Fruit fly (Drosophila melanogaster) whole organism, embryonic: Measurements from ENCODE around the gene CG7889.

Source experiments
- Bteb2 ChIP-seq: fragments of 200-800 bp; sonication (Bioruptor generic); optimal IDR thresholded peaks from 2 replicates; lab custom pipeline; 2016; ENCODE audit warnings: missing biosample characterization, missing genetic modification characterization
- CG10431 ChIP-seq: fragments of 200-800 bp; sonication (Bioruptor generic); optimal IDR thresholded peaks from 3 replicates; lab custom pipeline; 2018; ENCODE audit warnings: missing biosample characterization, mild to moderate bottlenecking, missing genetic modification characterization
- CG10565 ChIP-seq: fragments of 200-800 bp; sonication (Bioruptor generic); optimal IDR thresholded peaks from 3 replicates; lab custom pipeline; 2016; ENCODE audit warnings: missing biosample characterization, mild to moderate bottlenecking, missing genetic modification characterization
- CG11247 ChIP-seq: fragments of 200-800 bp; sonication (Bioruptor generic); IDR thresholded peaks from 2 replicates; pipeline ENCODE4 v1.3.6; 2022; ENCODE audit warnings: missing biosample characterization, missing genetic modification characterization
- CG11723 ChIP-seq: fragments of 200-800 bp; sonication (Bioruptor generic); optimal IDR thresholded peaks from 2 replicates; lab custom pipeline; 2017; ENCODE audit warnings: missing biosample characterization, mild to moderate bottlenecking, missing genetic modification characterization
- CG12659 ChIP-seq: fragments of 200-800 bp; sonication (Bioruptor generic); optimal IDR thresholded peaks from 3 replicates; lab custom pipeline; 2017; ENCODE audit warnings: mild to moderate bottlenecking, missing biosample characterization, missing genetic modification reagents, missing genetic modification characterization
- CG12942 ChIP-seq: fragments of 200-800 bp; sonication (Bioruptor generic); optimal IDR thresholded peaks from 3 replicates; lab custom pipeline; 2016; ENCODE audit warnings: missing biosample characterization, missing genetic modification characterization
- CG15269 ChIP-seq: fragments of 200-800 bp; sonication (Bioruptor generic); optimal IDR thresholded peaks from 2 replicates; lab custom pipeline; 2018; ENCODE audit warnings: missing biosample characterization, mild to moderate bottlenecking, missing genetic modification characterization, moderate library complexity
- CG17359 ChIP-seq: fragments of 200-800 bp; sonication (Bioruptor generic); optimal IDR thresholded peaks from 3 replicates; lab custom pipeline; 2018; ENCODE audit warnings: missing biosample characterization, mild to moderate bottlenecking, missing genetic modification characterization, moderate library complexity
- CG17361 ChIP-seq: fragments of 200-800 bp; sonication (Bioruptor generic); IDR thresholded peaks from 3 replicates; pipeline ENCODE4 v1.3.6; 2022; ENCODE audit warnings: missing biosample characterization, missing genetic modification characterization
- CG17385 ChIP-seq: fragments of 200-800 bp; sonication (Bioruptor generic); optimal IDR thresholded peaks from 3 replicates; lab custom pipeline; 2018; ENCODE audit warnings: missing biosample characterization, mild to moderate bottlenecking, missing genetic modification characterization
- CG17829 ChIP-seq: fragments of 200-800 bp; optimal IDR thresholded peaks from 2 replicates; lab custom pipeline; 2019; ENCODE audit warnings: missing biosample characterization, mild to moderate bottlenecking, missing genetic modification characterization, moderate library complexity
- CG2116 ChIP-seq: fragments of 200-800 bp; sonication (Bioruptor generic); optimal IDR thresholded peaks from 3 replicates; lab custom pipeline; 2018; ENCODE audit warnings: missing biosample characterization, mild to moderate bottlenecking, missing genetic modification characterization
- CG2712 ChIP-seq: fragments of 200-800 bp; optimal IDR thresholded peaks from 3 replicates; lab custom pipeline; 2019; ENCODE audit warnings: missing biosample characterization, mild to moderate bottlenecking, missing genetic modification characterization, moderate library complexity
- CG3065 ChIP-seq: fragments of 200-800 bp; sonication (Bioruptor generic); optimal IDR thresholded peaks from 2 replicates; lab custom pipeline; 2016; ENCODE audit warnings: missing biosample characterization, missing genetic modification characterization
- CG33213 ChIP-seq: fragments of 200-800 bp; sonication (Bioruptor generic); optimal IDR thresholded peaks from 3 replicates; lab custom pipeline; 2016; ENCODE audit warnings: missing biosample characterization, missing genetic modification characterization
- CG4820 ChIP-seq: fragments of 200-800 bp; sonication (Bioruptor generic); optimal IDR thresholded peaks from 3 replicates; lab custom pipeline; 2016; ENCODE audit warnings: missing biosample characterization, missing genetic modification characterization
- CG6689 ChIP-seq: fragments of 200-800 bp; sonication (Bioruptor generic); IDR thresholded peaks from 2 replicates; pipeline ENCODE4 v1.3.6; 2022; ENCODE audit warnings: missing biosample characterization, missing genetic modification characterization
- CG6813 ChIP-seq: fragments of 200-800 bp; sonication (Bioruptor generic); optimal IDR thresholded peaks from 2 replicates; lab custom pipeline; 2017; ENCODE audit warnings: missing biosample characterization, missing genetic modification characterization, mild to moderate bottlenecking, moderate library complexity, missing genetic modification reagents
- CG7963 ChIP-seq: fragments of 200-800 bp; sonication (Bioruptor generic); IDR thresholded peaks from 3 replicates; pipeline ENCODE4 v1.3.6; 2022; ENCODE audit warnings: missing biosample characterization, missing genetic modification characterization; ENCODE audit not compliant: partially characterized antibody
- CG8924 ChIP-seq: fragments of 200-800 bp; optimal IDR thresholded peaks from 3 replicates; lab custom pipeline; 2019; ENCODE audit warnings: missing biosample characterization, mild to moderate bottlenecking, missing genetic modification characterization, moderate library complexity
- CTCF ChIP-seq: fragments of 200-800 bp; sonication (Bioruptor generic); optimal IDR thresholded peaks from 2 replicates; lab custom pipeline; 2017; ENCODE audit warnings: missing biosample characterization, mild to moderate bottlenecking, missing genetic modification characterization, moderate library complexity
- D19B ChIP-seq: fragments of 200-800 bp; sonication (Bioruptor generic); optimal IDR thresholded peaks from 2 replicates; lab custom pipeline; 2017; ENCODE audit warnings: missing biosample characterization, mild to moderate bottlenecking, missing genetic modification characterization
- Drgx ChIP-seq: fragments of 200-800 bp; sonication (Bioruptor generic); IDR thresholded peaks from 2 replicates; pipeline ENCODE4 v1.3.6; 2022; ENCODE audit warnings: missing biosample characterization, missing genetic modification characterization
- Hr3 ChIP-seq: fragments of 200-800 bp; sonication (Bioruptor generic); optimal IDR thresholded peaks from 3 replicates; lab custom pipeline; 2016; ENCODE audit warnings: missing biosample characterization, missing genetic modification characterization
- Nf-YA ChIP-seq: fragments of 200-800 bp; sonication (Bioruptor generic); IDR thresholded peaks from 2 replicates; pipeline ENCODE4 v1.3.6; 2022; ENCODE audit warnings: missing biosample characterization, missing genetic modification characterization
- Oli ChIP-seq: fragments of 200-800 bp; sonication (Bioruptor generic); optimal IDR thresholded peaks from 2 replicates; lab custom pipeline; 2018; ENCODE audit warnings: missing biosample characterization, mild to moderate bottlenecking, missing genetic modification characterization, moderate library complexity
- PHDP ChIP-seq: fragments of 200-800 bp; sonication (Bioruptor generic); optimal IDR thresholded peaks from 3 replicates; lab custom pipeline; 2018; ENCODE audit warnings: missing biosample characterization, mild to moderate bottlenecking, missing genetic modification characterization, moderate library complexity
- Spps ChIP-seq: fragments of 200-800 bp; sonication (Bioruptor generic); optimal IDR thresholded peaks from 2 replicates; lab custom pipeline; 2018; ENCODE audit warnings: missing biosample characterization, mild to moderate bottlenecking, missing genetic modification characterization
- ash1 ChIP-seq: fragments of 200-800 bp; sonication (Bioruptor generic); optimal IDR thresholded peaks from 2 replicates; lab custom pipeline; 2018; ENCODE audit warnings: missing biosample characterization, mild to moderate bottlenecking, missing genetic modification characterization
- bsh ChIP-seq, 2 experiments: fragments of 200-800 bp; sonication (Bioruptor generic); optimal IDR thresholded peaks; 2 replicates each; lab custom pipeline; 2017 to 2018; ENCODE audit warnings: mild to moderate bottlenecking in 2 of 2, missing biosample characterization in 2 of 2, missing genetic modification characterization in 2 of 2, moderate library complexity in 1 of 2
- chif ChIP-seq, 2 experiments: fragments of 200-800 bp; sonication (Bioruptor generic); optimal IDR thresholded peaks; 3 replicates each; lab custom pipeline; 2016; ENCODE audit warnings: missing biosample characterization in 2 of 2, missing genetic modification characterization in 2 of 2
- dati ChIP-seq: fragments of 200-800 bp; sonication (Bioruptor generic); IDR thresholded peaks from 2 replicates; pipeline ENCODE4 v1.3.6; 2022; ENCODE audit warnings: missing biosample characterization, missing genetic modification characterization
- dmrt99B ChIP-seq: fragments of 200-800 bp; sonication (Bioruptor generic); optimal IDR thresholded peaks from 2 replicates; lab custom pipeline; 2018; ENCODE audit warnings: missing biosample characterization, mild to moderate bottlenecking, missing genetic modification characterization, moderate library complexity
- fd96Cb ChIP-seq: fragments of 200-800 bp; sonication (Bioruptor generic); optimal IDR thresholded peaks from 2 replicates; lab custom pipeline; 2018; ENCODE audit warnings: missing biosample characterization, mild to moderate bottlenecking, missing genetic modification characterization, moderate library complexity
- gro ChIP-seq: fragments of 200-800 bp; sonication (Bioruptor generic); optimal IDR thresholded peaks from 2 replicates; lab custom pipeline; 2016; ENCODE audit warnings: missing biosample characterization, missing genetic modification characterization
- insv ChIP-seq, 2 experiments: fragments of 200-800 bp; sonication (Bioruptor generic); optimal IDR thresholded peaks; 3 replicates each; lab custom pipeline; 2016 to 2018; ENCODE audit warnings: missing biosample characterization in 2 of 2, missing genetic modification characterization in 2 of 2
- jigr1 ChIP-seq: fragments of 200-800 bp; sonication (Bioruptor generic); IDR thresholded peaks from 3 replicates; pipeline ENCODE4 v1.3.6; 2022; ENCODE audit warnings: missing biosample characterization, missing genetic modification characterization
- klu ChIP-seq: fragments of 200-800 bp; sonication (Bioruptor generic); IDR thresholded peaks from 2 replicates; pipeline ENCODE4 v1.3.6; 2022; ENCODE audit warnings: missing biosample characterization, missing genetic modification characterization
- mirr ChIP-seq: fragments of 200-800 bp; sonication (Bioruptor generic); optimal IDR thresholded peaks from 3 replicates; lab custom pipeline; 2018; ENCODE audit warnings: missing biosample characterization, mild to moderate bottlenecking, missing genetic modification characterization
- phol ChIP-seq: fragments of 200-800 bp; sonication (Bioruptor generic); optimal IDR thresholded peaks from 3 replicates; lab custom pipeline; 2018; ENCODE audit warnings: missing biosample characterization, mild to moderate bottlenecking, missing genetic modification characterization, moderate library complexity
- pros ChIP-seq: fragments of 200-800 bp; sonication (Bioruptor generic); optimal IDR thresholded peaks from 3 replicates; lab custom pipeline; 2019; ENCODE audit warnings: missing biosample characterization, mild to moderate bottlenecking, missing genetic modification characterization, moderate library complexity
- psq ChIP-seq: fragments of 200-800 bp; sonication (Bioruptor generic); optimal IDR thresholded peaks from 2 replicates; lab custom pipeline; 2017; ENCODE audit warnings: missing biosample characterization, missing genetic modification characterization
- sens ChIP-seq: fragments of 200-800 bp; sonication (Bioruptor generic); peaks from one replicate; lab custom pipeline; 2016; ENCODE audit warnings: missing biosample characterization, missing genetic modification characterization
- sens-2 ChIP-seq: fragments of 200-800 bp; sonication (Bioruptor generic); IDR thresholded peaks from 2 replicates; pipeline ENCODE4 v1.3.6; 2022; ENCODE audit warnings: missing biosample characterization, missing genetic modification characterization
- sisA ChIP-seq: fragments of 200-800 bp; sonication (Bioruptor generic); IDR thresholded peaks from 2 replicates; pipeline ENCODE4 v1.3.6; 2022; ENCODE audit warnings: missing biosample characterization, missing genetic modification characterization
- stc ChIP-seq: fragments of 200-800 bp; sonication (Bioruptor generic); IDR thresholded peaks from 2 replicates; pipeline ENCODE4 v1.3.6; 2022; ENCODE audit warnings: missing biosample characterization, missing genetic modification characterization
- tio ChIP-seq: fragments of 200-800 bp; sonication (Bioruptor generic); optimal IDR thresholded peaks from 2 replicates; lab custom pipeline; 2017; ENCODE audit warnings: missing biosample characterization, missing genetic modification characterization, inconsistent platforms
- trh ChIP-seq: fragments of 200-800 bp; sonication (Bioruptor generic); optimal IDR thresholded peaks from 2 replicates; lab custom pipeline; 2016; ENCODE audit warnings: missing biosample characterization, missing genetic modification characterization
- tx ChIP-seq: fragments of 200-800 bp; sonication (Bioruptor generic); optimal IDR thresholded peaks from 2 replicates; lab custom pipeline; 2016; ENCODE audit warnings: missing biosample characterization, missing genetic modification characterization
- unpg ChIP-seq: fragments of 200-800 bp; sonication (Bioruptor generic); optimal IDR thresholded peaks from 3 replicates; lab custom pipeline; 2018; ENCODE audit warnings: missing biosample characterization, mild to moderate bottlenecking, missing genetic modification characterization, moderate library complexity
- vfl ChIP-seq: fragments of 200-800 bp; sonication (Bioruptor generic); optimal IDR thresholded peaks from 2 replicates; lab custom pipeline; 2016; ENCODE audit warnings: missing biosample characterization, missing genetic modification characterization

CG7889 gene

dm6 chrX:19262553-19262952 is 19.1 kb downstream of the CG7889 start (continued):
- peak in 1 of 2 experiments; percentile 6 for TF ChIP-seq bsh (GFP tag; optimal IDR thresholded peaks at IDR 0.05; lab: Kevin White, UChicago)
- no peak for TF ChIP-seq CG4820
- peak; percentile 52 for TF ChIP-seq phol (tag; lab: Kevin White, UChicago)
- TF ChIP-seq CG7963, result no peak
- no peak for TF ChIP-seq tx (GFP tag; lab: Kevin White, UChicago)
- no peak for TF ChIP-seq gro
- peak; percentile 54 for TF ChIP-seq sens (GFP tag; lab: Kevin White, UChicago)
- no peak for TF ChIP-seq CG2116 (GFP tag; lab: Kevin White, UChicago)
- TF ChIP-seq pros (GFP tag; lab: Kevin White, UChicago), result no peak
- no peak for TF ChIP-seq Nf-YA (GFP tag; lab: Robert Waterston, UW)
- no peak for TF ChIP-seq fd96Cb (tag; lab: Kevin White, UChicago)
- TF ChIP-seq CG12659 (GFP tag; lab: Kevin White, UChicago), result no peak
- TF ChIP-seq CG6813 (GFP tag; lab: Kevin White, UChicago), result no peak
- no peak for TF ChIP-seq Spps
- 0 out of 2 replicates have a peak, but pooled peaks have one; percentile 11 for TF ChIP-seq sens-2 (GFP tag; lab: Robert Waterston, UW)
- no peak for TF ChIP-seq insv (GFP tag; optimal IDR thresholded peaks at IDR 0.05; lab: Kevin White, UChicago)
- no peak for TF ChIP-seq dati
- TF ChIP-seq trh (GFP tag; lab: Kevin White, UChicago), result no peak
- TF ChIP-seq stc (GFP tag; lab: Robert Waterston, UW), result 0 out of 2 replicates have a peak, but pooled peaks have one; percentile 22
- TF ChIP-seq CG10565 (GFP tag; lab: Kevin White, UChicago), result no peak
- TF ChIP-seq psq (GFP tag; lab: Kevin White, UChicago), result no peak
- no peak for TF ChIP-seq CG17385
- TF ChIP-seq unpg (GFP tag; lab: Kevin White, UChicago), result peak; percentile 18
- no peak for TF ChIP-seq CG11247
- TF ChIP-seq Hr3 (GFP tag; lab: Kevin White, UChicago), result no peak
- TF ChIP-seq CG10431 (GFP tag; lab: Kevin White, UChicago), result no peak
- TF ChIP-seq tio, result no peak
- peak; percentile 49 for TF ChIP-seq CG17359 (tag; lab: Kevin White, UChicago)
- no peak for TF ChIP-seq D19B
- no peak for TF ChIP-seq klu (GFP tag; lab: Robert Waterston, UW)
- TF ChIP-seq CG17829 (tag; lab: Kevin White, UChicago), result peak; percentile 6
- no peak for TF ChIP-seq CG3065 (GFP tag; lab: Kevin White, UChicago)
- no peak for TF ChIP-seq CG33213 (GFP tag; lab: Kevin White, UChicago)
- TF ChIP-seq CG17361 (GFP tag; lab: Robert Waterston, UW), result 0 out of 3 replicates have a peak, but pooled peaks have one; percentile 30
- 0 out of 2 replicates have a peak, but pooled peaks have one; percentile 36 for TF ChIP-seq Drgx (GFP tag; lab: Robert Waterston, UW)
- TF ChIP-seq Oli, result peak; percentile 5
- TF ChIP-seq CTCF, result no peak
- peak; percentile 3 for TF ChIP-seq CG8924
- no peak for TF ChIP-seq mirr (GFP tag; lab: Kevin White, UChicago)
- no peak for TF ChIP-seq Bteb2 (GFP tag; lab: Kevin White, UChicago)
- TF ChIP-seq CG6689 (GFP tag; lab: Robert Waterston, UW), result 0 out of 2 replicates have a peak, but pooled peaks have one; percentile 16
- TF ChIP-seq ash1 (GFP tag; lab: Kevin White, UChicago), result no peak
- no peak for TF ChIP-seq jigr1 (GFP tag; lab: Robert Waterston, UW)
- no peak for TF ChIP-seq CG12942 (GFP tag; lab: Kevin White, UChicago)
- TF ChIP-seq CG2712 (tag; lab: Kevin White, UChicago), result peak; percentile 52
- no peak for TF ChIP-seq sisA (GFP tag; lab: Robert Waterston, UW)
- peak; percentile 24 for TF ChIP-seq PHDP
- TF ChIP-seq vfl (GFP tag; lab: Kevin White, UChicago), result no peak
- no peak for TF ChIP-seq chif (GFP tag; optimal IDR thresholded peaks at IDR 0.05; lab: Kevin White, UChicago)
- TF ChIP-seq CG15269 (tag; lab: Kevin White, UChicago), result peak; percentile 35
- TF ChIP-seq CG11723 (GFP tag; lab: Kevin White, UChicago), result no peak
- peak; percentile 45 for TF ChIP-seq dmrt99B (tag; lab: Kevin White, UChicago)
